Worm (Caenorhabditis elegans) whole organism, L4 larva: ENCODE measurements around the gene Y22D7AL.1.

Source experiments
- F37D6.2 ChIP-seq: sonication (generic microtip); optimal IDR thresholded peaks from 2 replicates; lab custom pipeline; 2016; ENCODE audit warnings: mild to moderate bottlenecking, missing genetic modification characterization, missing compliant biosample characterization
- R02D3.7 ChIP-seq: fragments of 150-350 bp; sonication (generic microtip); optimal IDR thresholded peaks from 3 replicates; lab custom pipeline; 2014; ENCODE audit warnings: missing biosample characterization, missing genetic modification characterization
- T26A8.4 ChIP-seq: fragments of 200-800 bp; sonication (Bioruptor generic); IDR thresholded peaks from 2 replicates; pipeline ENCODE4 v1.3.6; 2022; ENCODE audit warnings: missing genetic modification characterization, missing compliant biosample characterization
- Y105C5A.15 ChIP-seq: fragments of 200-800 bp; sonication (Bioruptor generic); IDR thresholded peaks from 2 replicates; pipeline ENCODE4 v1.3.6; 2022; ENCODE audit warnings: missing genetic modification characterization, missing compliant biosample characterization
- Y48G9A.11 ChIP-seq: fragments of 200-800 bp; sonication (Bioruptor generic); IDR thresholded peaks from 2 replicates; pipeline ENCODE4 v1.3.6; 2022; ENCODE audit warnings: missing genetic modification reagents, missing genetic modification characterization, missing compliant biosample characterization
- ZK546.5 ChIP-seq, 2 experiments: sonication (generic microtip); optimal IDR thresholded peaks; 2 replicates each; lab custom pipeline; 2017; ENCODE audit warnings: missing biosample characterization in 2 of 2, missing genetic modification characterization in 2 of 2
- aha-1 ChIP-seq: fragments of 150-350 bp; peaks from one replicate; lab custom pipeline; 2014; ENCODE audit warnings: missing biosample characterization, missing genetic modification characterization
- aly-2 ChIP-seq: sonication (generic microtip); optimal IDR thresholded peaks from 2 replicates; lab custom pipeline; 2018; ENCODE audit warnings: missing biosample characterization, missing genetic modification characterization
- ceh-20 ChIP-seq: fragments of 200-800 bp; sonication (Bioruptor generic); IDR thresholded peaks from 2 replicates; pipeline ENCODE4 v1.3.6; 2022; ENCODE audit warnings: missing genetic modification reagents, missing genetic modification characterization, missing compliant biosample characterization
- ceh-32 ChIP-seq: sonication (generic microtip); optimal IDR thresholded peaks from 2 replicates; lab custom pipeline; 2016; ENCODE audit warnings: mild to moderate bottlenecking, missing genetic modification characterization, missing compliant biosample characterization; ENCODE audit not compliant: poor library complexity
- ceh-44 ChIP-seq: fragments of 200-800 bp; sonication (Bioruptor generic); IDR thresholded peaks from 2 replicates; pipeline ENCODE4 v1.3.6; 2022; ENCODE audit warnings: missing genetic modification reagents, missing genetic modification characterization, missing compliant biosample characterization
- ceh-82 ChIP-seq: sonication (generic microtip); optimal IDR thresholded peaks from 2 replicates; lab custom pipeline; 2017; ENCODE audit warnings: missing biosample characterization, missing genetic modification characterization
- ces-1 ChIP-seq: fragments of 150-350 bp; sonication (generic microtip); optimal IDR thresholded peaks from 4 replicates; lab custom pipeline; 2014; ENCODE audit warnings: missing biosample characterization, missing genetic modification reagents, missing genetic modification characterization
- cey-2 ChIP-seq: sonication (generic microtip); optimal IDR thresholded peaks from 3 replicates; lab custom pipeline; 2017; ENCODE audit warnings: missing genetic modification characterization, mild to moderate bottlenecking, missing compliant biosample characterization, antibody characterized with exemption, borderline replicate concordance; ENCODE audit not compliant: insufficient read depth
- daf-12 ChIP-seq: fragments of 150-350 bp; optimal IDR thresholded peaks from 2 replicates; lab custom pipeline; 2014; ENCODE audit warnings: missing biosample characterization, missing genetic modification reagents, missing genetic modification characterization
- daf-16 ChIP-seq, 3 experiments: sonication (generic microtip); optimal IDR thresholded peaks; 2 replicates each; lab custom pipeline; 2016 to 2017; ENCODE audit warnings: missing genetic modification characterization in 3 of 3, missing genetic modification reagents in 3 of 3, mild to moderate bottlenecking in 2 of 3, missing compliant biosample characterization in 2 of 3, missing biosample characterization in 1 of 3, moderate library complexity in 1 of 3
- daf-8 ChIP-seq: fragments of 200-800 bp; sonication (Bioruptor generic); IDR thresholded peaks from 2 replicates; pipeline ENCODE4 v1.3.6; 2022; ENCODE audit warnings: missing genetic modification characterization, missing compliant biosample characterization
- dmd-6 ChIP-seq: fragments of 200-800 bp; sonication (Bioruptor generic); IDR thresholded peaks from 2 replicates; pipeline ENCODE4 v1.3.6; 2022; ENCODE audit warnings: missing genetic modification reagents, missing genetic modification characterization, missing compliant biosample characterization
- dmd-9 ChIP-seq: fragments of 200-800 bp; sonication (Bioruptor generic); IDR thresholded peaks from 2 replicates; pipeline ENCODE4 v1.3.6; 2022; ENCODE audit warnings: missing genetic modification reagents, missing genetic modification characterization, missing compliant biosample characterization
- dpl-1 ChIP-seq: fragments of 150-350 bp; optimal IDR thresholded peaks from 2 replicates; lab custom pipeline; 2014; ENCODE audit warnings: missing biosample characterization, missing genetic modification reagents, missing genetic modification characterization
- duxl-1 ChIP-seq: sonication (generic microtip); optimal IDR thresholded peaks from 2 replicates; lab custom pipeline; 2016; ENCODE audit warnings: mild to moderate bottlenecking, missing genetic modification characterization, moderate library complexity, missing compliant biosample characterization; ENCODE audit not compliant: poor library complexity
- dve-1 ChIP-seq: sonication (generic microtip); optimal IDR thresholded peaks from 2 replicates; lab custom pipeline; 2017; ENCODE audit warnings: antibody characterized with exemption, mild to moderate bottlenecking, missing genetic modification characterization, missing compliant biosample characterization; ENCODE audit not compliant: insufficient read depth
- egl-27 ChIP-seq: sonication (generic microtip); optimal IDR thresholded peaks from 3 replicates; lab custom pipeline; 2017; ENCODE audit warnings: missing biosample characterization, missing genetic modification reagents, missing genetic modification characterization
- egl-43 ChIP-seq: fragments of 200-800 bp; sonication (Bioruptor generic); IDR thresholded peaks from 2 replicates; pipeline ENCODE4 v1.3.6; 2022; ENCODE audit warnings: missing genetic modification reagents, missing genetic modification characterization, missing compliant biosample characterization
- gei-8 ChIP-seq: fragments of 200-800 bp; sonication (Bioruptor generic); optimal IDR thresholded peaks from 2 replicates; lab custom pipeline; 2018; ENCODE audit warnings: mild to moderate bottlenecking, missing genetic modification characterization, missing compliant biosample characterization
- hif-1 ChIP-seq, 2 experiments: sonication (generic microtip); optimal IDR thresholded peaks; 2 replicates each; lab custom pipeline; 2016 to 2017; ENCODE audit warnings: missing compliant biosample characterization in 2 of 2, missing genetic modification characterization in 2 of 2, missing genetic modification reagents in 2 of 2, missing genotype in 2 of 2, mild to moderate bottlenecking in 1 of 2
- hlh-11 ChIP-seq: fragments of 200-800 bp; sonication (Bioruptor generic); optimal IDR thresholded peaks from 2 replicates; lab custom pipeline; 2018; ENCODE audit warnings: mild to moderate bottlenecking, missing genetic modification characterization, missing compliant biosample characterization
- hlh-30 ChIP-seq: sonication (generic microtip); optimal IDR thresholded peaks from 2 replicates; lab custom pipeline; 2017; ENCODE audit warnings: antibody characterized with exemption, mild to moderate bottlenecking, missing genetic modification characterization, missing compliant biosample characterization; ENCODE audit not compliant: insufficient read depth
- lin-13 ChIP-seq: fragments of 150-350 bp; optimal IDR thresholded peaks from 2 replicates; lab custom pipeline; 2014; ENCODE audit warnings: missing biosample characterization, missing genetic modification reagents, missing genetic modification characterization
- lin-38 ChIP-seq: fragments of 200-800 bp; sonication (Bioruptor generic); IDR thresholded peaks from 2 replicates; pipeline ENCODE4 v1.3.6; 2022; ENCODE audit warnings: missing genetic modification reagents, missing genetic modification characterization, missing compliant biosample characterization
- mdt-29 ChIP-seq: fragments of 200-800 bp; sonication (Bioruptor generic); IDR thresholded peaks from 2 replicates; pipeline ENCODE4 v1.3.6; 2022; ENCODE audit warnings: missing genetic modification reagents, missing genetic modification characterization, missing compliant biosample characterization
- mep-1 ChIP-seq: fragments of 150-350 bp; sonication (generic microtip); optimal IDR thresholded peaks from 3 replicates; lab custom pipeline; 2014; ENCODE audit warnings: missing biosample characterization, missing genetic modification characterization
- mxl-3 ChIP-seq: fragments of 200-800 bp; sonication (Bioruptor generic); optimal IDR thresholded peaks from 2 replicates; lab custom pipeline; 2018; ENCODE audit warnings: mild to moderate bottlenecking, missing genetic modification characterization, missing compliant biosample characterization
- nhr-41 ChIP-seq: fragments of 200-800 bp; sonication (Bioruptor generic); IDR thresholded peaks from 2 replicates; pipeline ENCODE4 v1.3.6; 2022; ENCODE audit warnings: missing genetic modification reagents, missing genetic modification characterization, missing compliant biosample characterization
- nhr-42 ChIP-seq: fragments of 200-800 bp; sonication (Bioruptor generic); IDR thresholded peaks from 2 replicates; pipeline ENCODE4 v1.3.6; 2022; ENCODE audit warnings: missing genetic modification characterization, missing compliant biosample characterization
- nhr-77 ChIP-seq: fragments of 150-350 bp; optimal IDR thresholded peaks from 2 replicates; lab custom pipeline; 2014; ENCODE audit warnings: missing biosample characterization, missing genetic modification characterization
- pqm-1 ChIP-seq: sonication (generic microtip); optimal IDR thresholded peaks from 2 replicates; lab custom pipeline; 2017; ENCODE audit warnings: missing biosample characterization, missing genetic modification characterization
- sdz-12 ChIP-seq: fragments of 200-800 bp; sonication (Bioruptor generic); optimal IDR thresholded peaks from 2 replicates; lab custom pipeline; 2018; ENCODE audit warnings: mild to moderate bottlenecking, missing genetic modification characterization, missing compliant biosample characterization
- set-16 ChIP-seq: fragments of 200-800 bp; sonication (Bioruptor generic); IDR thresholded peaks from 2 replicates; pipeline ENCODE4 v1.3.6; 2022; ENCODE audit warnings: missing genetic modification reagents, missing genetic modification characterization, missing compliant biosample characterization
- skn-1 ChIP-seq: fragments of 150-350 bp; optimal IDR thresholded peaks from 2 replicates; lab custom pipeline; 2014; ENCODE audit warnings: missing biosample characterization, missing genetic modification characterization
- snpc-1.2 ChIP-seq: fragments of 200-800 bp; sonication (Bioruptor generic); IDR thresholded peaks from 2 replicates; pipeline ENCODE4 v1.3.6; 2022; ENCODE audit warnings: missing genetic modification reagents, missing genetic modification characterization, missing compliant biosample characterization
- tag-97 ChIP-seq: fragments of 200-800 bp; sonication (Bioruptor generic); IDR thresholded peaks from 2 replicates; pipeline ENCODE4 v1.3.6; 2022; ENCODE audit warnings: missing genetic modification characterization, missing compliant biosample characterization
- unc-62 ChIP-seq, 3 experiments: fragments of 150-350 bp in 1 of 3; sonication (generic microtip); optimal IDR thresholded peaks in 2 of 3; peaks in 1 of 3; 1 replicate in 1 of 3; 2 replicates in 2 of 3; lab custom pipeline; 2014 to 2017; ENCODE audit warnings: missing biosample characterization in 3 of 3, missing genetic modification characterization in 3 of 3, missing genetic modification reagents in 3 of 3, missing genotype in 1 of 3
- vab-7 ChIP-seq: fragments of 200-800 bp; sonication (Bioruptor generic); IDR thresholded peaks from 2 replicates; pipeline ENCODE4 v1.3.6; 2022; ENCODE audit warnings: missing genetic modification reagents, missing genetic modification characterization, missing compliant biosample characterization
- zfp-2 ChIP-seq: sonication (generic microtip); optimal IDR thresholded peaks from 2 replicates; lab custom pipeline; 2016; ENCODE audit warnings: mild to moderate bottlenecking, missing genetic modification characterization, missing compliant biosample characterization
- ztf-11 ChIP-seq: fragments of 150-350 bp; optimal IDR thresholded peaks from 2 replicates; lab custom pipeline; 2014; ENCODE audit warnings: missing biosample characterization, missing genetic modification characterization

Gene Y22D7AL.1

ce11 chrIII:1618312-1618711 lies 34.0 kb upstream of the Y22D7AL.1 start:
- TF ChIP-seq egl-27 (tag; lab: Kevin White, UChicago) (no peak), lin-38 (GFP tag; lab: Robert Waterston, UW) (no peak), duxl-1 (tag; lab: Kevin White, UChicago) (no peak), T26A8.4 (GFP tag; lab: Robert Waterston, UW) (0 out of 2 replicates have a peak, but pooled peaks have one; percentile 15), aha-1 (peak; percentile 73), zfp-2 (tag; lab: Kevin White, UChicago) (no peak), daf-8 (GFP tag; lab: Robert Waterston, UW) (no peak), nhr-42 (GFP tag; lab: Robert Waterston, UW) (no peak)
- TF ChIP-seq, all 104 proteins: peak for 2

- TF ChIP-seq hif-1 (tag; optimal IDR thresholded peaks at IDR 0.05; lab: Kevin White, UChicago) (peak; percentile 80 to 93), pqm-1 (tag; lab: Kevin White, UChicago) (no peak), lin-13 (GFP tag; lab: Kevin White, UChicago) (peak; percentile 98), ceh-32 (tag; lab: Kevin White, UChicago) (peak; percentile 79), dpl-1 (GFP tag; lab: Kevin White, UChicago) (peak; percentile 92), snpc-1.2 (GFP tag; lab: Robert Waterston, UW) (peak; percentile 91), mdt-29 (GFP tag; lab: Robert Waterston, UW) (peak; percentile 96), mep-1 (tag; lab: Kevin White, UChicago) (peak; percentile 99), dmd-9 (peak; percentile 95), dmd-6 (GFP tag; lab: Robert Waterston, UW) (peak; percentile 95), mxl-3 (GFP tag; lab: Kevin White, UChicago) (peak; percentile 72), dve-1 (peak; percentile 99), unc-62 (GFP tag; optimal IDR thresholded peaks at IDR 0.05 in 1 of 2; lab: Kevin White, UChicago) (peak in 1 of 2 experiments; percentile 100), unc-62 (tag; optimal IDR thresholded peaks at IDR 0.05; lab: Kevin White, UChicago) (peak; percentile 79), aha-1 (peak; percentile 99), skn-1 (tag; lab: Kevin White, UChicago) (peak; percentile 11), cey-2 (peak; percentile 30), ceh-82 (no peak), F37D6.2 (tag; lab: Kevin White, UChicago) (peak; percentile 96), ZK546.5 (tag; optimal IDR thresholded peaks at IDR 0.05; lab: Kevin White, UChicago) (peak in 1 of 2 experiments; percentile 61), hlh-30 (tag; lab: Kevin White, UChicago) (peak; percentile 94), nhr-41 (peak; percentile 48; the same call in 1 of the 2 replicates), tag-97 (0 out of 2 replicates have a peak, but pooled peaks have one; percentile 75), gei-8 (GFP tag; lab: Kevin White, UChicago) (peak; percentile 81), set-16 (GFP tag; lab: Robert Waterston, UW) (peak; percentile 92), Y48G9A.11 (GFP tag; lab: Robert Waterston, UW) (peak; percentile 95), daf-16 (GFP tag; optimal IDR thresholded peaks at IDR 0.05; lab: Kevin White, UChicago) (peak; percentile 83 to 95), daf-16 (tag; optimal IDR thresholded peaks at IDR 0.05; lab: Kevin White, UChicago) (peak; percentile 71), sdz-12 (peak; percentile 78), daf-12 (tag; lab: Kevin White, UChicago) (no peak), aly-2 (tag; lab: Kevin White, UChicago) (no peak), ztf-11 (tag; lab: Kevin White, UChicago) (peak; percentile 33), R02D3.7 (no peak), egl-43 (GFP tag; lab: Robert Waterston, UW) (peak; percentile 98), Y105C5A.15 (GFP tag; lab: Robert Waterston, UW) (peak; percentile 87; the same call in 1 of the 2 replicates), ces-1 (GFP tag; lab: Kevin White, UChicago) (peak; percentile 83), ceh-20 (peak; percentile 97), egl-27 (tag; lab: Kevin White, UChicago) (no peak), nhr-42 (GFP tag; lab: Robert Waterston, UW) (peak; percentile 95), zfp-2 (tag; lab: Kevin White, UChicago) (peak; percentile 87), vab-7 (GFP tag; lab: Robert Waterston, UW) (peak; percentile 95), nhr-77 (tag; lab: Kevin White, UChicago) (peak; percentile 90), ceh-44 (GFP tag; lab: Robert Waterston, UW) (peak; percentile 86; the same call in 1 of the 2 replicates), hlh-11 (peak; percentile 97)
These were observed 33.4 kb upstream of the Y22D7AL.1 start, which contains the start of gene Y22D7AL.10 for ce11 chrIII:1618915-1619314. Y22D7AL.10 (minus strand) TSS chrIII:1618929.
